Fruit fly (Drosophila melanogaster): Measurements from ENCODE around the gene CG46025.
"Not testable (repeated sequence)": the region's sequence is repeated elsewhere in the genome, so short reads cannot be mapped to it uniquely, and the experiment has no call there.

DNA sequence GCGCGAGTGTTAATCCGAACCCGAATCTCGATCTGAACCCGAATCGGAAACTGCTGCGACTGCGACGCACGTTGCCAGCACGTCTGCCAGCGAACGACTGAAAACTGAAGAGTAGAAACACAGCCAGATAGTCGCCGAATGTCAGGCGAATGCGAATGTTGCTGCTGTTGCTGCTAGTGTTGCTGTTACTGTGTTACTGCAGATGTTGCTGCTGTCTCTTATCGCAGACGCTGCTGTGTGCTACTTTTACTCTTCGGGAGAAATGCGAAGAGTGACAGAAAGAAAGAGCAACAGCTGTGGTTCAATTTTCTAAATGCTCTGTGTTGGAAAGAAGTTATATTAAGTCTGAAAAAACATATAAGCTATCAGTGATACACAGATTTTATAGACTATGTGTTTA is 21.4 kb upstream of the CG46025 start, which contains the start of gene CG13796:
- not testable (repeated sequence) for TF ChIP-seq Mio (GFP tag; optimal IDR thresholded peaks at IDR 0.05); br (GFP tag; optimal IDR thresholded peaks at IDR 0.05); h (GFP tag; optimal IDR thresholded peaks at IDR 0.05); fru (GFP tag; optimal IDR thresholded peaks at IDR 0.05); Hr78 (GFP tag; optimal IDR thresholded peaks at IDR 0.05); tai (GFP tag; optimal IDR thresholded peaks at IDR 0.05); HLH106 (tag; optimal IDR thresholded peaks at IDR 0.05); dl (GFP tag; optimal IDR thresholded peaks at IDR 0.05; ENCODE audit: insufficient read depth in 1 of 2, partially characterized antibody in 2 of 2); Myc (optimal IDR thresholded peaks at IDR 0.05); pan (optimal IDR thresholded peaks at IDR 0.05); GATAd (GFP tag; optimal IDR thresholded peaks at IDR 0.05); psq (GFP tag; optimal IDR thresholded peaks at IDR 0.05); Dfd (GFP tag; optimal IDR thresholded peaks at IDR 0.05)

Data from whole organism, wandering third instar larva.